Fruit fly (Drosophila melanogaster): ENCODE data around the gene CG34307.

- TF ChIP-seq OdsH (GFP tag; optimal IDR thresholded peaks at IDR 0.05) (no peak), Sox102F (GFP tag; optimal IDR thresholded peaks at IDR 0.05) (no peak), acj6 (GFP tag; optimal IDR thresholded peaks at IDR 0.05) (no peak)
These were observed 50.6 kb downstream of the CG34307 start for dm6 chr3R:11947959-11948358.

Measured in whole organism, prepupa.